Fruit fly (Drosophila melanogaster) whole organism, prepupa: ENCODE measurements around the gene Naam.

Experiments used
- Blimp-1 ChIP-seq: fragments of 200-800 bp; sonication (Bioruptor generic); optimal IDR thresholded peaks from 3 replicates; lab custom pipeline; 2017; ENCODE audit warnings: missing biosample characterization, missing genetic modification characterization, mild to moderate bottlenecking, moderate library complexity, missing genetic modification reagents
- CG11902 ChIP-seq: fragments of 200-800 bp; sonication (Bioruptor generic); optimal IDR thresholded peaks from 3 replicates; lab custom pipeline; 2016; ENCODE audit warnings: missing biosample characterization, missing genetic modification characterization
- CG15336 ChIP-seq: fragments of 200-800 bp; sonication (Bioruptor generic); IDR thresholded peaks from 2 replicates; pipeline ENCODE4 v1.3.6; 2022; ENCODE audit warnings: missing biosample characterization, missing genetic modification characterization
- CG16779 ChIP-seq: fragments of 200-800 bp; sonication (Bioruptor generic); optimal IDR thresholded peaks from 3 replicates; lab custom pipeline; 2017; ENCODE audit warnings: missing biosample characterization, mild to moderate bottlenecking, missing genetic modification characterization
- CG32006 ChIP-seq: fragments of 200-800 bp; sonication (Bioruptor generic); optimal IDR thresholded peaks from 3 replicates; lab custom pipeline; 2017; ENCODE audit warnings: missing biosample characterization, mild to moderate bottlenecking, missing genetic modification characterization
- CG34406 ChIP-seq: fragments of 200-800 bp; sonication (Bioruptor generic); optimal IDR thresholded peaks from 3 replicates; lab custom pipeline; 2016; ENCODE audit warnings: missing biosample characterization, missing genetic modification characterization
- CG4318 ChIP-seq: fragments of 200-800 bp; sonication (Bioruptor generic); optimal IDR thresholded peaks from 3 replicates; lab custom pipeline; 2017; ENCODE audit warnings: missing biosample characterization, mild to moderate bottlenecking, missing genetic modification characterization
- CG6163 ChIP-seq: fragments of 200-800 bp; sonication (Bioruptor generic); IDR thresholded peaks from 3 replicates; pipeline ENCODE4 v1.3.6; 2022; ENCODE audit warnings: missing biosample characterization, missing genetic modification characterization
- CG6276 ChIP-seq: fragments of 200-800 bp; sonication (Bioruptor generic); optimal IDR thresholded peaks from 2 replicates; lab custom pipeline; 2017; ENCODE audit warnings: missing biosample characterization, mild to moderate bottlenecking, missing genetic modification characterization
- CG6808 ChIP-seq: fragments of 200-800 bp; sonication (Bioruptor generic); optimal IDR thresholded peaks from 3 replicates; lab custom pipeline; 2017; ENCODE audit warnings: missing biosample characterization, missing genetic modification characterization, mild to moderate bottlenecking, moderate library complexity, missing genetic modification reagents
- CG6854 ChIP-seq: fragments of 200-800 bp; sonication (Bioruptor generic); optimal IDR thresholded peaks from 2 replicates; lab custom pipeline; 2017; ENCODE audit warnings: missing biosample characterization, mild to moderate bottlenecking, missing genetic modification characterization
- CG7368 ChIP-seq: fragments of 200-800 bp; sonication (Bioruptor generic); optimal IDR thresholded peaks from 3 replicates; lab custom pipeline; 2016; ENCODE audit warnings: missing biosample characterization, missing genetic modification characterization
- CG8319 ChIP-seq: fragments of 200-800 bp; sonication (Bioruptor generic); optimal IDR thresholded peaks from 3 replicates; lab custom pipeline; 2016; ENCODE audit warnings: missing biosample characterization, missing genetic modification characterization
- CG9139 ChIP-seq: fragments of 200-800 bp; sonication (Bioruptor generic); optimal IDR thresholded peaks from 3 replicates; lab custom pipeline; 2017; ENCODE audit warnings: missing biosample characterization, mild to moderate bottlenecking, missing genetic modification characterization
- Eip75B ChIP-seq: fragments of 200-800 bp; sonication (Bioruptor generic); optimal IDR thresholded peaks from 3 replicates; lab custom pipeline; 2016; ENCODE audit warnings: missing biosample characterization, missing genetic modification characterization
- Eip78C ChIP-seq: fragments of 200-800 bp; sonication (Bioruptor generic); peaks from one replicate; lab custom pipeline; 2016; ENCODE audit warnings: missing biosample characterization, missing genetic modification characterization
- Eip93F ChIP-seq: fragments of 200-800 bp; sonication (Bioruptor generic); optimal IDR thresholded peaks from 2 replicates; lab custom pipeline; 2016; ENCODE audit warnings: missing biosample characterization, mild to moderate bottlenecking, missing genetic modification characterization
- Ets96B ChIP-seq: fragments of 200-800 bp; optimal IDR thresholded peaks from 2 replicates; lab custom pipeline; 2019; ENCODE audit warnings: missing biosample characterization, mild to moderate bottlenecking, missing genetic modification characterization, moderate library complexity
- Gug ChIP-seq: fragments of 200-800 bp; sonication (Bioruptor generic); IDR thresholded peaks from 2 replicates; pipeline ENCODE4 v1.3.6; 2022; ENCODE audit warnings: missing biosample characterization, missing genetic modification characterization
- Hr39 ChIP-seq: fragments of 200-800 bp; sonication (Bioruptor generic); optimal IDR thresholded peaks from 2 replicates; lab custom pipeline; 2016; ENCODE audit warnings: missing biosample characterization, missing genetic modification characterization
- Met ChIP-seq: fragments of 200-800 bp; sonication (Bioruptor generic); optimal IDR thresholded peaks from 3 replicates; lab custom pipeline; 2016; ENCODE audit warnings: missing biosample characterization, missing genetic modification characterization
- OdsH ChIP-seq: fragments of 200-800 bp; sonication (Bioruptor generic); optimal IDR thresholded peaks from 3 replicates; lab custom pipeline; 2016; ENCODE audit warnings: missing biosample characterization, missing genetic modification characterization
- Smox ChIP-seq: fragments of 200-800 bp; sonication (Bioruptor generic); optimal IDR thresholded peaks from 3 replicates; lab custom pipeline; 2016; ENCODE audit warnings: missing biosample characterization, missing genetic modification characterization
- Sox14 ChIP-seq: fragments of 200-800 bp; sonication (Bioruptor generic); optimal IDR thresholded peaks from 3 replicates; lab custom pipeline; 2016; ENCODE audit warnings: missing biosample characterization, missing genetic modification characterization
- achi ChIP-seq: fragments of 200-800 bp; sonication (Bioruptor generic); optimal IDR thresholded peaks from 3 replicates; lab custom pipeline; 2016; ENCODE audit warnings: missing biosample characterization, missing genetic modification characterization
- cyc ChIP-seq: fragments of 200-800 bp; sonication (Bioruptor generic); optimal IDR thresholded peaks from 3 replicates; lab custom pipeline; 2016; ENCODE audit warnings: missing biosample characterization, missing genetic modification characterization
- dsx ChIP-seq: fragments of 200-800 bp; optimal IDR thresholded peaks from 3 replicates; lab custom pipeline; 2019; ENCODE audit warnings: missing biosample characterization, mild to moderate bottlenecking, missing genetic modification characterization, moderate library complexity; ENCODE audit not compliant: poor library complexity, severe bottlenecking
- esn ChIP-seq: fragments of 200-800 bp; sonication (Bioruptor generic); optimal IDR thresholded peaks from 2 replicates; lab custom pipeline; 2016; ENCODE audit warnings: missing biosample characterization, mild to moderate bottlenecking, missing genetic modification characterization, moderate library complexity
- lz ChIP-seq: fragments of 200-800 bp; sonication (Bioruptor generic); optimal IDR thresholded peaks from 3 replicates; lab custom pipeline; 2016; ENCODE audit warnings: missing biosample characterization, missing genetic modification characterization
- net ChIP-seq: fragments of 200-800 bp; sonication (Bioruptor generic); optimal IDR thresholded peaks from 3 replicates; lab custom pipeline; 2016; ENCODE audit warnings: missing biosample characterization, missing genetic modification characterization
- spab ChIP-seq: fragments of 200-800 bp; sonication (Bioruptor generic); optimal IDR thresholded peaks from 2 replicates; lab custom pipeline; 2017; ENCODE audit warnings: missing biosample characterization, mild to moderate bottlenecking, missing genetic modification characterization, missing genetic modification reagents
- svp ChIP-seq: fragments of 200-800 bp; sonication (Bioruptor generic); peaks from one replicate; lab custom pipeline; 2016; ENCODE audit warnings: missing biosample characterization, missing genetic modification characterization

Gene Naam

DNA sequence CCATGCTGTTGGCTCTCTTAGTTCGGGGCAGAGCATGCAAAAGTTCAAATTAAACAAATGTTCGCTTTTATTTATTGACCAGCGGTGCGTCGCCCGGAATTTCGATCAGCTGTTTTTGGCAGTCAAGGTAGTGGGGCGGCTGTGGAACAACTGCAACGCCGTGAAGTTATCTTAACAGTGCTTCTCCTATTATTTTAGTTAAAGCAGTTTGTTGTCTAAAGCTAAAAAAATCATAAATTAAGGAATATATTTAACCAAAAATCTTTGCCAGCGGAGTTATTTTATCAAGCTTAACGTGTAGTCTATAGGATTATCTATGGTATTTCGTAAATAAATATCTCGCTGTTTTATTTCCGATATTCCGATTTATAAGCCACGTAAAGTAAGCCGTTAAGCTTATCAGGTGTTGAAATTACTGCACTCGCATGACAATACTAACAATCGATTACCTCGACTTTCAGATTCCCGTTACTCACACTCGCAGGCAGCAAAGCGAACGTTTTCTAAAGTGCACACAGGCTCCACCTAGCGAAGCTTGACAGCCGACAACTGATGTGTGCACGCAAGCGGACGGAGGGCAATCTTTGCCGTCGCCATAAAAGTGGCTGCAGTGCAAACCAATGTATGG lies 22.8 kb upstream of the Naam start, which contains the start of the genes CG6195 and CG31220 (continued):
- no peak for TF ChIP-seq CG4318 (GFP tag; lab: Kevin White, UChicago)
- no peak for TF ChIP-seq CG6163 (GFP tag; lab: Robert Waterston, UW)
- TF ChIP-seq dsx (GFP tag; lab: Kevin White, UChicago) = no peak
- no peak for TF ChIP-seq Eip75B
- no peak for TF ChIP-seq lz (GFP tag; lab: Kevin White, UChicago)
- no peak for TF ChIP-seq CG8319
- TF ChIP-seq CG6276 (GFP tag; lab: Kevin White, UChicago) = no peak
- no peak for TF ChIP-seq OdsH (GFP tag; lab: Kevin White, UChicago)
- TF ChIP-seq CG6854 (GFP tag; lab: Kevin White, UChicago) = no peak
- peak; percentile 37 for TF ChIP-seq esn (GFP tag; lab: Kevin White, UChicago)

DNA sequence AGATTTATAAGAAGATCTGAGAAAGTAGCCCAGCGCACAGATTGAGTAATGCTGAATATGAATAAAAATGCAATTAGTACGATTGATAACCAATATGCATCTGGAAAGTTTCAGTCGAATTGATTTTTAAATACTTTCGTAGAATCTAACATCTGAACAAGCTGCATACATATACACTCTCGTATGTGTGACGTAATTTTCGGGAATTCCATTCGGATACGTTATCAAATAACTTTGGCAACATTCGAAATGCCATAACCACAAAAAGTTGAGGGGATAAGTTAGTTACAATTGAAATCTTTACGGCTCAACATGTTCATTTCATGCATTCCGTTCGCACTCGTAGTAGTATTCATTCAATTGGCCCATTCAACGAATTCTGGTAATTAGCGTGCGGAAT lies 20.5 kb upstream of the Naam start, which contains the start of gene CG31219:
CG31219 (plus strand) TSS at position 301 of the 400 bp plus-strand sequence.
- TF ChIP-seq CG6808 (GFP tag; lab: Kevin White, UChicago) = no peak
- TF ChIP-seq lz (GFP tag; lab: Kevin White, UChicago) = no peak
- no peak for TF ChIP-seq Eip93F (GFP tag; lab: Kevin White, UChicago)

DNA sequence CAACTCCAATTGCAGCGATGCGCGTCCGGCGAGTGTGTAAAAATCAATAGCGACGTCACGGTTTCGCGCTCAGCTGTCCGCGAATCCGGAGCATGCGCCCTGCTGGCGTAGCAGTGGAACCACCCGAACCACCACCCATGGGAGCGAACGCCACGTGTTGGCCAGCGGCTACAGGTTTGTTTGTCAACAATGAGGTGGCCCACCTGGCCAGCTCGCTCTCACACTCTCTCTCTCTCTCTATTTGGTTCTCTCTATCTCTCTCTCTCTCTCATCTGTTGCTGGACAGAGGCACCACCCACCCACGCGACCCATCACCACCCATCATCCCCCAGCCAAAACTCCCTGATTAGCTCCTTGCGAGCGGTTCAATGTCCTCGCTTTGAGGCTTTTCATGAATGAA lies 14.8 kb upstream of the Naam start:
- TF ChIP-seq CG7368 (GFP tag; lab: Kevin White, UChicago) = peak; percentile 55
- no peak for TF ChIP-seq CG11902 (GFP tag; lab: Kevin White, UChicago)
- TF ChIP-seq spab (GFP tag; lab: Kevin White, UChicago) = no peak
- no peak for TF ChIP-seq Smox (GFP tag; lab: Kevin White, UChicago)
- TF ChIP-seq svp (GFP tag; lab: Kevin White, UChicago) = no peak
- no peak for TF ChIP-seq achi (GFP tag; lab: Kevin White, UChicago)
- no peak for TF ChIP-seq net (GFP tag; lab: Kevin White, UChicago)
- no peak for TF ChIP-seq CG15336 (GFP tag; lab: Robert Waterston, UW)
- TF ChIP-seq Eip78C (GFP tag; lab: Kevin White, UChicago) = peak; percentile 52

DNA sequence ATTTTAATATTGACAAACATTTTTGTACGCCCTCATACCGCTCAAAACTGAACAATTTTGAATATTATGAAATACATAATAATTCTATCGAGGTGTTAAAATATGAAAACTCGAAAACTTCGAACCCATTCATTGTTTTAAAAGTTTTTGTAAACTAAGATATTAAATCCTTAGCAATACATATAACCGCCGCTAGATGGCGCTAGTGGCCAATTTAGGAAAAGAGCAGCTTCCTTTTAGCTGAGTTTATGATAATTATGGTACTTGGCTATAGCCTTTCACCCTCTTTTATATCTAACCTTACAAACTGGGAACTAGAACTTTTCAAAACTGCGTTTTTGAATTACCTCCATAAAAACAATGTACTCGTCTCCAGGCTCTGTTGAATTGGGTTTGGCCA lies 14.0 kb upstream of the Naam start:
- TF ChIP-seq spab (GFP tag; lab: Kevin White, UChicago) = no peak
- TF ChIP-seq Gug = no peak
- no peak for TF ChIP-seq OdsH (GFP tag; lab: Kevin White, UChicago)
- no peak for TF ChIP-seq Sox14 (GFP tag; lab: Kevin White, UChicago)
- TF ChIP-seq CG8319 = no peak
- TF ChIP-seq svp (GFP tag; lab: Kevin White, UChicago) = no peak
- no peak for TF ChIP-seq cyc (GFP tag; lab: Kevin White, UChicago)
- TF ChIP-seq Met (GFP tag; lab: Kevin White, UChicago) = no peak
- no peak for TF ChIP-seq CG32006
- TF ChIP-seq CG9139 = no peak
- TF ChIP-seq CG6163 (GFP tag; lab: Robert Waterston, UW) = no peak
- TF ChIP-seq CG6808 (GFP tag; lab: Kevin White, UChicago) = no peak
- no peak for TF ChIP-seq CG16779
- TF ChIP-seq Hr39 (GFP tag; lab: Kevin White, UChicago) = no peak
- no peak for TF ChIP-seq CG7368 (GFP tag; lab: Kevin White, UChicago)
- no peak for TF ChIP-seq CG34406 (GFP tag; lab: Kevin White, UChicago)
- no peak for TF ChIP-seq esn (GFP tag; lab: Kevin White, UChicago)
- no peak for TF ChIP-seq dsx (GFP tag; lab: Kevin White, UChicago)
- TF ChIP-seq Ets96B = no peak
- TF ChIP-seq Eip78C (GFP tag; lab: Kevin White, UChicago) = no peak

DNA sequence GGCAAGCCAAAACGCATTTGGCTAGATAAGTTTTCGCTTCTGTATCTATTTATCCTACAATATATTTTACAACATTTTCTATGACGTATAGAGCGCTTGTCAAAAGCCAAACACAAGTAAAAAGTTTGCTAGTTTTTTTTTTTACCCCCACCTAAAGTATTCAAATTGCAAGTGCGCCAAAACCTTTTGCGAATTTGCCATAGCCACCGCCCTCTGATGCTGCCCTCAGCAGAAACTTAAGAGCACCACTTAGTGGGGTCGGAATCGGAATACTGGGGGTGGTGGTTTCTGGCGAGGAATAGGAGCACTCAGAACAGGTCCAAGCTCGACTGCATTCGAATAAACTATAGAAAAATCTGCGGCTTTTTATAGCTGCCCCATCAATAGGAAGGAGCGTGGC lies 13.5 kb upstream of the Naam start, which contains the start of gene CG6184:
CG6184 (minus strand) TSS at position 101 of the 400 bp plus-strand sequence.
- TF ChIP-seq Blimp-1 = no peak
